Worm (Caenorhabditis elegans) whole organism, dauer: ENCODE results near the gene F52D2.5.

ENCODE experiments used
- unc-62 ChIP-seq: sonication (generic microtip); optimal IDR thresholded peaks from 2 replicates; lab custom pipeline; 2017; ENCODE audit warnings: missing biosample characterization, missing genetic modification reagents, missing genetic modification characterization

F52D2.5 gene

ce11 chrX:1969575-1969974 lies 5.0 kb downstream of the F52D2.5 start, which contains the start of gene str-79:
Gene str-79 (plus strand): TSS chrX:1969875.
- no peak for TF ChIP-seq unc-62 (GFP tag; lab: Kevin White, UChicago)

- TF ChIP-seq unc-62 (GFP tag; lab: Kevin White, UChicago): no peak
Measured at ce11 chrX:1964828-1965227, 9.8 kb downstream of the F52D2.5 start.

ce11 chrX:1964411-1964810 lies 10.2 kb downstream of the F52D2.5 start:
- no peak for TF ChIP-seq unc-62 (GFP tag; lab: Kevin White, UChicago)

DNA sequence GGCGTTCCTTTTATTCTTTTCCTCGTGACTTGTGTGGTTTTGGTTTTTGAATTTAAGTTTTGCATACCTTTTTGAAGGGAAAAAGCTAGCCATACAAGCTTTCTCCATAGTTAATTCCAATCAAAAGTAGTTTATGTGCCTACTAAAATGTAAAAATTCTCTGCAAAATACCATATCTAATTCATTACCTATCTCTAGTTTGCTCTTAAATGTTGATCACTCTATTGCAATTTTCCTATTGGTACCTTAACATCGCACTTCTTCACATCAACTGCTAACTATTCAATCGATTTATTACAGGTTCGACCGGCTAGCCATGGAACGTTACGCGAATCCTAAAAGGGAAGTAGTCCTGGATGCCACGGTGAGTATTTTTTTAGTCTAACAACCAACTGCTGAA lies 12.3 kb downstream of the F52D2.5 start, which contains the start of gene F52D2.7:
TSS of gene F52D2.7 (plus strand) at position 301 of the 400 bp plus-strand sequence.
- no peak for TF ChIP-seq unc-62 (GFP tag; lab: Kevin White, UChicago)

DNA sequence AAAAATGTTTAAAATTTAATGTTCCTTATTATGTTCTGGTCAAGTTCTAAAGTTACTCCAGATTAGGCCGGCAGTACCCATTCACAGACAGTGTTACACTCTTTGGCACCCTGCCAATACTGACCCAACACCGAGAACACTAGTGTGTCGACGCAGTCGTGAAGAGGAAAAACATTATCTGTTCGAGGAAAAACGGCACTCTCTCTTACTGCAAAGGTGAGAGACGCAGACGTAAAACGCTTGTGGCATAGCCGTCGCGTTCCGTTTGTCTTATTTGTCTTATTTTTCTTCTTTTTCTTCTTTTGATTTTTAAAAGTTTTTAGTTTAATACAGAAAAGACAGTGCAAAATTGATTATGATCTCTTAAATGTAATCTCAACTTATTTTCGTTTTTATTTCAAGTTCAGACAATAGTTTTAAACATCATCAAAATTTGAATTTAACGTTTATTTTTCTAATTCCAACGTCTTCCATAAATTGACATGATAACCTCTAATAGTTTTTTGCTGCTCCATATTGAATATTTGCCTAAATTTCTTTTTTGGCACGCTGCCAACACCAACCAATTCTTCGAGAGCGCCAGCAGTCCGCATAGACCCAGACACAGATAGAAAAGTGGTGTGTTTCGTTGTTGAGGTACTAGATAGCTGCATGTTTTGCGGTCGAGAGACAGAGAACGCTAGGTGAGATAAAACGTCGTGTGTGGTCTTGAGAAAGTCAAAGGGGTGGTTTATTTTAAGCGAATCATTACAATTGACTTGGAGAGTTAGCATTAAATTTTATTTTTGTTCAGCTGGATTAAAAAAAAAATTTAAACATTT lies 13.5 kb downstream of the F52D2.5 start:
- no peak for TF ChIP-seq unc-62 (GFP tag; lab: Kevin White, UChicago)

DNA sequence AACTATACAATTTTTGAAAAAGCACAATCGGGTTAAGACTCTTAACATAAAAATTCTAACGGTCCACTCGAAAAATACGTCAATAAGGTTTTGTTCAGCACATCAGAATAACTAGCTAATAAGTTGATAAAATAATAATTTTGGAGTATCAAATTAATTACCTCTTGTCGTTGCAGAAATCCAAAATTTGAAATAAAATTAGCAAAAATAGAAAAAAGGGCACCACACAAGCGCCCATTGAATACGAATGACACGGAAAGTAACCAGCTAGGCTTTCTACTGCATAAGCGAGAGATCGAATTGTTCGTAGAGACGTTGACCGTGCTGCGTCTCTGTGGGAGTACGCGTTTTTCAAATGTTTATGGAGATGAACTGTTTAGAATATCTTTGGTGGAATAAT lies 15.5 kb downstream of the F52D2.5 start:
- TF ChIP-seq unc-62 (GFP tag; lab: Kevin White, UChicago): no peak

ce11 chrX:1939887-1940286 lies 34.7 kb downstream of the F52D2.5 start, which contains the start of gene Y59E1A.4:
Gene Y59E1A.4 (minus strand): TSS chrX:1939987.
- TF ChIP-seq unc-62 (GFP tag; lab: Kevin White, UChicago): no peak

DNA sequence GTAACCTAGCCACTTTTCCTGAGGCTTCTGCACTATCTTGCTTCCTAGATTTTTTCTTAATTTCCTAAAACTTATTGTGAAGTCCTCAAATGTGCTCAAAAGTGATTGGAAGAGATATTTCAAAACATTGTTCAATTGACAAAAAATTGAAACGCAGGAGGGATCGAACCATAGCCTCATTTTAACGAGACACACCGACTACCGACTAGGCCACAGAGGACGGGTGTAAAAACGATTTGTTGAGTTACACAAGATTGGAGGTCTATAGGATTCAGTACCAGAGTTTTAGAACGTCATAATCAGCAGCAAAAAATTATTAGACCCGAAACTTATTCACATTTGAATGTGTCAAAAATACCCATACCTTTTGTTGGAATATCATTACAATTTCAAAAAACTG lies 35.4 kb downstream of the F52D2.5 start:
- no peak for TF ChIP-seq unc-62 (GFP tag; lab: Kevin White, UChicago)

DNA sequence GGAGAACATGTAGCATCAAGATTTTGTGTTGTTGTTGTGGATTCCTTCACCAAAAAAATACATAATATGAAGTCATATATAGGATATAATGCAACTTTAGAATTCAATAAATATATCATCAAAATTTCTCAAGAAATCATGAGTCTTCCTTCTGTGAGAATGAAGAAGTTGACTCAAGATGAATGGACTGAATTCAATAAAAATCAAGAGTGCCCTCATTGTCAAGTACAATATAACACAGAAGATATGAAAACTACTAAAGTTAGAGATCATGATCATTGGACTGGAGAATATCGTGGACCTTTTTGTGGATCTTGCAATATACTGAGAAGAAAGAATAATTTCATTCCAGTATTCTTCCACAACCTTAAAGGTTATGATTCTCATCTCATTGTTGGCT lies 39.2 kb downstream of the F52D2.5 start:
- no peak for TF ChIP-seq unc-62 (GFP tag; lab: Kevin White, UChicago)

DNA sequence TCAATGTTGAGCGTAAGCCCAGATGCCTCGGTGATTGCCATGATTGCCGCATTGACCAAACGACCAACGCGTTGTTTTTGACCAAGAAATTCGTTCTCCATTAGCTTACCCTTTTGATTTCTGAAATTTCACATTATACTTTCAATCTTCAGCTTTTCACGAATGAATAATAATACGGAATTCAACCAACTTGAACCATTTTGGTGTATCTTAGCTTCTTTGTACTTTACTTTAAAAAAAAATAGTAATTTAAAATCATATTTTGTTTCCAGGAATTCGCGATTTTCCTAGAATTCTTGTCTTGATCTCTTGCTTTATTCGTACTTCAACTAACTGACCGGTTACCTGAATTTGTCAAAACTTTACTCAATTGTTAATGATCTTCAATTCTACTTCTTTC lies 50.5 kb downstream of the F52D2.5 start, which contains the start of gene ZC53.2:
TSS of gene ZC53.2 (minus strand) at position 101 of the 400 bp plus-strand sequence.
- no peak for TF ChIP-seq unc-62 (GFP tag; lab: Kevin White, UChicago)
